Fruit fly (Drosophila melanogaster) whole organism, embryonic: ENCODE results near the gene EloB.

Source experiments
- Aef1 ChIP-seq: fragments of 200-800 bp; sonication (Bioruptor generic); IDR thresholded peaks from 3 replicates; pipeline ENCODE4 v1.3.6; 2022; ENCODE audit warnings: missing biosample characterization, missing genetic modification characterization
- B-H1 ChIP-seq: fragments of 200-800 bp; sonication (Bioruptor generic); IDR thresholded peaks from 3 replicates; pipeline ENCODE4 v1.3.6; 2022; ENCODE audit warnings: missing biosample characterization, missing genetic modification characterization
- BEAF-32 ChIP-seq: fragments of 200-800 bp; sonication (Bioruptor generic); optimal IDR thresholded peaks from 3 replicates; lab custom pipeline; 2017; ENCODE audit warnings: missing biosample characterization, missing genetic modification characterization, mild to moderate bottlenecking, moderate library complexity, missing genetic modification reagents
- Bgb ChIP-seq: fragments of 200-800 bp; sonication (Bioruptor generic); IDR thresholded peaks from 2 replicates; pipeline ENCODE4 v1.3.6; 2022; ENCODE audit warnings: missing biosample characterization, missing genetic modification characterization; ENCODE audit not compliant: partially characterized antibody
- CG11504 ChIP-seq: fragments of 200-800 bp; sonication (Bioruptor generic); optimal IDR thresholded peaks from 3 replicates; lab custom pipeline; 2019; ENCODE audit warnings: missing biosample characterization, mild to moderate bottlenecking, missing genetic modification characterization, moderate library complexity
- CG12104 ChIP-seq: fragments of 200-800 bp; sonication (Bioruptor generic); optimal IDR thresholded peaks from 3 replicates; lab custom pipeline; 2016; ENCODE audit warnings: missing biosample characterization, missing genetic modification characterization
- CG1233 ChIP-seq: fragments of 200-800 bp; sonication (Bioruptor generic); optimal IDR thresholded peaks from 4 replicates; lab custom pipeline; 2018; ENCODE audit warnings: missing biosample characterization, mild to moderate bottlenecking, missing genetic modification characterization
- CG12391 ChIP-seq: fragments of 200-800 bp; sonication (Bioruptor generic); optimal IDR thresholded peaks from 3 replicates; lab custom pipeline; 2018; ENCODE audit warnings: missing biosample characterization, mild to moderate bottlenecking, missing genetic modification characterization, moderate library complexity
- CG13894 ChIP-seq: fragments of 200-800 bp; sonication (Bioruptor generic); optimal IDR thresholded peaks from 3 replicates; lab custom pipeline; 2018; ENCODE audit warnings: missing biosample characterization, mild to moderate bottlenecking, missing genetic modification characterization, moderate library complexity
- CG2116 ChIP-seq: fragments of 200-800 bp; sonication (Bioruptor generic); optimal IDR thresholded peaks from 3 replicates; lab custom pipeline; 2018; ENCODE audit warnings: missing biosample characterization, mild to moderate bottlenecking, missing genetic modification characterization
- CG2120 ChIP-seq: fragments of 200-800 bp; sonication (Bioruptor generic); optimal IDR thresholded peaks from 3 replicates; lab custom pipeline; 2016; ENCODE audit warnings: missing biosample characterization, missing genetic modification characterization
- CG2202 ChIP-seq: fragments of 200-800 bp; sonication (Bioruptor generic); optimal IDR thresholded peaks from 2 replicates; lab custom pipeline; 2018; ENCODE audit warnings: missing biosample characterization, mild to moderate bottlenecking, missing genetic modification characterization
- CG2712 ChIP-seq: fragments of 200-800 bp; optimal IDR thresholded peaks from 3 replicates; lab custom pipeline; 2019; ENCODE audit warnings: missing biosample characterization, mild to moderate bottlenecking, missing genetic modification characterization, moderate library complexity
- CG34224 ChIP-seq: fragments of 200-800 bp; sonication (Bioruptor generic); IDR thresholded peaks from 3 replicates; pipeline ENCODE4 v1.3.6; 2022; ENCODE audit warnings: missing biosample characterization, missing genetic modification characterization; ENCODE audit not compliant: partially characterized antibody
- CG3995 ChIP-seq: fragments of 200-800 bp; sonication (Bioruptor generic); optimal IDR thresholded peaks from 3 replicates; lab custom pipeline; 2016; ENCODE audit warnings: missing biosample characterization, missing genetic modification characterization
- CG7745 ChIP-seq: fragments of 200-800 bp; sonication (Bioruptor generic); optimal IDR thresholded peaks from 2 replicates; lab custom pipeline; 2018; ENCODE audit warnings: missing biosample characterization, mild to moderate bottlenecking, missing genetic modification characterization, moderate library complexity
- CG8290 ChIP-seq, 3 experiments: fragments of 200-800 bp; sonication (Bioruptor generic); optimal IDR thresholded peaks; 2 replicates each; lab custom pipeline; 2016 to 2019; ENCODE audit warnings: missing biosample characterization in 3 of 3, missing genetic modification characterization in 3 of 3, mild to moderate bottlenecking in 2 of 3, moderate library complexity in 1 of 3
- CG9797 ChIP-seq: fragments of 200-800 bp; sonication (Bioruptor generic); optimal IDR thresholded peaks from 3 replicates; lab custom pipeline; 2018; ENCODE audit warnings: missing biosample characterization, mild to moderate bottlenecking, missing genetic modification characterization
- CoRest ChIP-seq: fragments of 200-800 bp; sonication (Bioruptor generic); optimal IDR thresholded peaks from 3 replicates; lab custom pipeline; 2018; ENCODE audit warnings: missing biosample characterization, mild to moderate bottlenecking, missing genetic modification characterization, moderate library complexity
- E2f2 ChIP-seq: fragments of 200-800 bp; sonication (Bioruptor generic); IDR thresholded peaks from 2 replicates; pipeline ENCODE4 v1.3.6; 2022; ENCODE audit warnings: missing biosample characterization, missing genetic modification characterization
- Myb ChIP-seq: fragments of 200-800 bp; sonication (Bioruptor generic); optimal IDR thresholded peaks from 2 replicates; lab custom pipeline; 2016; ENCODE audit warnings: missing biosample characterization, missing genetic modification characterization
- Sox100B ChIP-seq: fragments of 200-800 bp; sonication (Bioruptor generic); optimal IDR thresholded peaks from 3 replicates; lab custom pipeline; 2018; ENCODE audit warnings: missing biosample characterization, mild to moderate bottlenecking, missing genetic modification characterization
- az2 ChIP-seq: fragments of 200-800 bp; sonication (Bioruptor generic); optimal IDR thresholded peaks from 3 replicates; lab custom pipeline; 2016; ENCODE audit warnings: missing biosample characterization, missing genetic modification characterization
- bcd ChIP-seq: fragments of 200-800 bp; sonication (Bioruptor generic); optimal IDR thresholded peaks from 2 replicates; lab custom pipeline; 2017; ENCODE audit warnings: missing biosample characterization, mild to moderate bottlenecking, missing genetic modification characterization
- bigmax ChIP-seq: fragments of 200-800 bp; sonication (Bioruptor generic); optimal IDR thresholded peaks from 2 replicates; lab custom pipeline; 2018; ENCODE audit warnings: missing biosample characterization, mild to moderate bottlenecking, missing genetic modification characterization
- btn ChIP-seq: fragments of 200-800 bp; sonication (Bioruptor generic); optimal IDR thresholded peaks from 2 replicates; lab custom pipeline; 2016; ENCODE audit warnings: missing biosample characterization, missing genetic modification characterization
- chif ChIP-seq, 2 experiments: fragments of 200-800 bp; sonication (Bioruptor generic); optimal IDR thresholded peaks; 3 replicates each; lab custom pipeline; 2016; ENCODE audit warnings: missing biosample characterization in 2 of 2, missing genetic modification characterization in 2 of 2
- dati ChIP-seq: fragments of 200-800 bp; sonication (Bioruptor generic); IDR thresholded peaks from 2 replicates; pipeline ENCODE4 v1.3.6; 2022; ENCODE audit warnings: missing biosample characterization, missing genetic modification characterization
- dmrt99B ChIP-seq: fragments of 200-800 bp; sonication (Bioruptor generic); optimal IDR thresholded peaks from 2 replicates; lab custom pipeline; 2018; ENCODE audit warnings: missing biosample characterization, mild to moderate bottlenecking, missing genetic modification characterization, moderate library complexity
- dpn ChIP-seq, 2 experiments: fragments of 200-800 bp; sonication (Bioruptor generic); optimal IDR thresholded peaks; 3 replicates each; lab custom pipeline; 2016; ENCODE audit warnings: missing biosample characterization in 2 of 2, missing genetic modification characterization in 2 of 2
- esg ChIP-seq: fragments of 200-800 bp; sonication (Bioruptor generic); conservative IDR thresholded peaks from 2 replicates; pipeline ENCODE4 v1.3.6; 2022; ENCODE audit warnings: missing biosample characterization, missing genetic modification characterization
- exex ChIP-seq: fragments of 200-800 bp; sonication (Bioruptor generic); optimal IDR thresholded peaks from 4 replicates; lab custom pipeline; 2018; ENCODE audit warnings: missing biosample characterization, mild to moderate bottlenecking, missing genetic modification characterization, moderate library complexity
- fru ChIP-seq: fragments of >200 bp; optimal IDR thresholded peaks from 2 replicates; lab custom pipeline; 2017
- gro ChIP-seq: fragments of 200-800 bp; sonication (Bioruptor generic); optimal IDR thresholded peaks from 2 replicates; lab custom pipeline; 2016; ENCODE audit warnings: missing biosample characterization, missing genetic modification characterization
- lilli ChIP-seq: fragments of 200-800 bp; sonication (Bioruptor generic); optimal IDR thresholded peaks from 3 replicates; lab custom pipeline; 2016; ENCODE audit warnings: missing biosample characterization, missing genetic modification characterization
- lola ChIP-seq, 3 experiments: fragments of >200 bp in 2 of 3; fragments of 200-800 bp in 1 of 3; sonication (Bioruptor generic) in 1 of 3; optimal IDR thresholded peaks; 2 replicates each; lab custom pipeline; 2017 to 2019; ENCODE audit warnings: missing biosample characterization in 3 of 3, missing genetic modification characterization in 3 of 3, mild to moderate bottlenecking in 1 of 3, moderate library complexity in 1 of 3
- mam ChIP-seq: fragments of 200-800 bp; sonication (Bioruptor generic); optimal IDR thresholded peaks from 3 replicates; lab custom pipeline; 2016; ENCODE audit warnings: missing biosample characterization, missing genetic modification characterization
- nom ChIP-seq: fragments of 200-800 bp; sonication (Bioruptor generic); optimal IDR thresholded peaks from 2 replicates; lab custom pipeline; 2017; ENCODE audit warnings: missing biosample characterization, missing genetic modification characterization, mild to moderate bottlenecking, moderate library complexity, missing genetic modification reagents
- oc ChIP-seq: fragments of 200-800 bp; sonication (Bioruptor generic); optimal IDR thresholded peaks from 2 replicates; lab custom pipeline; 2018; ENCODE audit warnings: missing biosample characterization, mild to moderate bottlenecking, missing genetic modification characterization, moderate library complexity
- prd ChIP-seq, 3 experiments: fragments of >200 bp in 2 of 3; fragments of 200-800 bp in 1 of 3; sonication (Bioruptor generic) in 1 of 3; optimal IDR thresholded peaks in 2 of 3; IDR thresholded peaks in 1 of 3; 2 replicates in 2 of 3; 3 replicates in 1 of 3; pipeline versions ENCODE4 v1.3.6 to Lab custom; 2017 to 2022; ENCODE audit warnings: missing biosample characterization in 1 of 3, missing genetic modification characterization in 1 of 3
- sd ChIP-seq: fragments of 200-800 bp; sonication (Bioruptor generic); optimal IDR thresholded peaks from 3 replicates; lab custom pipeline; 2018; ENCODE audit warnings: missing biosample characterization, mild to moderate bottlenecking, missing genetic modification characterization, moderate library complexity
- sens ChIP-seq: fragments of 200-800 bp; sonication (Bioruptor generic); peaks from one replicate; lab custom pipeline; 2016; ENCODE audit warnings: missing biosample characterization, missing genetic modification characterization
- seq ChIP-seq: fragments of 200-800 bp; sonication (Bioruptor generic); IDR thresholded peaks from 2 replicates; pipeline ENCODE4 v1.3.6; 2022; ENCODE audit warnings: missing biosample characterization, missing genetic modification characterization
- slbo ChIP-seq: fragments of 200-800 bp; sonication (Bioruptor generic); IDR thresholded peaks from 2 replicates; pipeline ENCODE4 v1.3.6; 2022; ENCODE audit warnings: missing biosample characterization, missing genetic modification characterization
- stwl ChIP-seq: fragments of 200-800 bp; sonication (Bioruptor generic); optimal IDR thresholded peaks from 3 replicates; lab custom pipeline; 2018; ENCODE audit warnings: missing biosample characterization, mild to moderate bottlenecking, missing genetic modification characterization, moderate library complexity
- wor ChIP-seq: fragments of 200-800 bp; sonication (Bioruptor generic); IDR thresholded peaks from 2 replicates; pipeline ENCODE4 v1.3.6; 2022; ENCODE audit warnings: missing biosample characterization, missing genetic modification characterization

Gene EloB

dm6 chr3R:20560668-20561226 lies 18.9 kb downstream of the EloB start, which contains the start of gene CG5191 (continued):
- TF ChIP-seq CG13894 (peak; percentile 16), CG2712 (tag; lab: Kevin White, UChicago) (no peak), btn (no peak), dati (no peak), stwl (tag; lab: Kevin White, UChicago) (peak; percentile 77), fru (lab: Kevin White, UChicago) (no peak), CG2202 (tag; lab: Kevin White, UChicago) (no peak), CG34224 (GFP tag; lab: Robert Waterston, UW) (0 out of 3 replicates have a peak, but pooled peaks have one; percentile 20), seq (GFP tag; lab: Robert Waterston, UW) (peak; percentile 21; the same call in 1 of the 2 replicates), CG9797 (peak; percentile 29)

DNA sequence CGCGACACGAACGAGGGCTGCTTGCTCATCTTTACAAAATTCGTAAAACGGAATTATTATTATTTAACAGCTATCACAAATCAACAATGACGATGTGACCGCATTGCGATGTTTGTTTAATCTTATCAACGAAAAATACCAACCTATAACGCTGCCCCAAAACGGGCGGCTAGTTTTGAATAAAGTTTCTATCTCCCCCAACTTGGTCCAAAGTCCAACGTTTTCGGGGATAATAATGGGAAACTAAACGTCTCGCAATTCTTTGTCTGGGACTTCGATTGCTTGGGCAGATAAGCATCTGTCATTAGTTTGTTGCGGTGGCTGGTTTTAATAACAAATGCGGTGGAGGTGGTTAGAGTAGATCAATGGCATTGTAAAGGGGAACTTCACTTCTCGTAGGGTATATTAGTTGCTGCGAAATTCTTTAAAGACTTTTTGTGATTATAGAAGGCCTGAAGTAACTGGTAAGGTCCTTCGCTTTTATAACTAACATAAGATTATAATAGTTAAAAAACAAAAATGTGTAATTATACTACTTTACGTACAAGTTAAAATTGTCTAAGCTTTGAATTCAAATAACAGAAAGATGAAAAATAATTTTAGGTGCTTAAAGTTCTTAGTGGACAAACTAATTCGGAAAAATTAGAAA lies 19.5 kb downstream of the EloB start, which contains the start of gene CG15922:
TSS of gene CG15922 (minus strand) at position 262 of the 649 bp plus-strand sequence.
- peak; percentile 33 for TF ChIP-seq CoRest (tag; lab: Kevin White, UChicago)
- peak; percentile 0 for TF ChIP-seq CG2116 (GFP tag; lab: Kevin White, UChicago)
- 0 out of 2 replicates have a peak, but pooled peaks have one; percentile 19 for TF ChIP-seq esg (GFP tag; lab: Robert Waterston, UW)
- TF ChIP-seq E2f2: peak; percentile 86
- TF ChIP-seq CG12391 (tag; lab: Kevin White, UChicago): peak; percentile 21
- peak; percentile 33 for TF ChIP-seq CG7745 (tag; lab: Kevin White, UChicago)
- TF ChIP-seq bigmax (GFP tag; lab: Kevin White, UChicago): peak; percentile 30
- peak; percentile 41 for TF ChIP-seq Sox100B
- TF ChIP-seq mam (GFP tag; lab: Kevin White, UChicago): peak; percentile 10
- no peak for TF ChIP-seq chif (GFP tag; optimal IDR thresholded peaks at IDR 0.05; lab: Kevin White, UChicago)
- TF ChIP-seq wor (GFP tag; lab: Robert Waterston, UW): 0 out of 2 replicates have a peak, but pooled peaks have one; percentile 13
- peak; percentile 39 for TF ChIP-seq dmrt99B (tag; lab: Kevin White, UChicago)
- TF ChIP-seq lola (GFP tag; optimal IDR thresholded peaks at IDR 0.05; lab: Kevin White, UChicago): peak in 1 of 3 experiments; percentile 18
- TF ChIP-seq gro: peak; percentile 12
- TF ChIP-seq oc (tag; lab: Kevin White, UChicago): no peak
- peak; percentile 80 for TF ChIP-seq CG3995
- TF ChIP-seq BEAF-32: peak; percentile 20
- TF ChIP-seq dpn (GFP tag; optimal IDR thresholded peaks at IDR 0.05; lab: Kevin White, UChicago): peak; percentile 17 to 27
- TF ChIP-seq Bgb (GFP tag; lab: Robert Waterston, UW): peak; percentile 11; the same call in 1 of the 2 replicates
- TF ChIP-seq Aef1: peak; percentile 23; the same call in 1 of the 3 replicates
- peak; percentile 59 for TF ChIP-seq CG11504 (tag; lab: Kevin White, UChicago)
- TF ChIP-seq az2 (GFP tag; lab: Kevin White, UChicago): peak; percentile 30
- TF ChIP-seq CG2120: peak; percentile 21
- TF ChIP-seq CG12104 (GFP tag; lab: Kevin White, UChicago): peak; percentile 39
- TF ChIP-seq B-H1 (GFP tag; lab: Robert Waterston, UW): peak; percentile 14; the same call in 1 of the 3 replicates
- TF ChIP-seq nom (GFP tag; lab: Kevin White, UChicago): peak; percentile 81
- TF ChIP-seq prd (optimal IDR thresholded peaks at IDR 0.05; lab: Kevin White, UChicago): no peak
- TF ChIP-seq prd (GFP tag; IDR thresholded peaks at IDR 0.05; lab: Robert Waterston, UW): peak; percentile 7; the same call in 1 of the 3 replicates
- TF ChIP-seq bcd (GFP tag; lab: Kevin White, UChicago): peak; percentile 32
- TF ChIP-seq slbo: peak; percentile 58
- peak; percentile 42 for TF ChIP-seq sens (GFP tag; lab: Kevin White, UChicago)
- peak; percentile 6 for TF ChIP-seq CG1233 (GFP tag; lab: Kevin White, UChicago)
- TF ChIP-seq Myb (GFP tag; lab: Kevin White, UChicago): peak; percentile 3
- no peak for TF ChIP-seq CG8290 (GFP tag; optimal IDR thresholded peaks at IDR 0.05; lab: Kevin White, UChicago)
- TF ChIP-seq CG8290 (tag; optimal IDR thresholded peaks at IDR 0.05; lab: Kevin White, UChicago): peak in 1 of 2 experiments; percentile 23
- peak; percentile 52 for TF ChIP-seq exex (tag; lab: Kevin White, UChicago)
- peak; percentile 44 for TF ChIP-seq lilli (GFP tag; lab: Kevin White, UChicago)
- TF ChIP-seq sd (tag; lab: Kevin White, UChicago): peak; percentile 45
